Fruit fly (Drosophila melanogaster) whole organism, embryonic: Measurements from ENCODE around the gene al.

ENCODE experiments used
- ATbp ChIP-seq: fragments of 200-800 bp; sonication (Bioruptor generic); optimal IDR thresholded peaks from 2 replicates; lab custom pipeline; 2017; ENCODE audit warnings: missing biosample characterization, mild to moderate bottlenecking, missing genetic modification characterization, missing genetic modification reagents
- CG10321 ChIP-seq: fragments of 200-800 bp; sonication (Bioruptor generic); IDR thresholded peaks from 2 replicates; pipeline ENCODE4 v1.3.6; 2022; ENCODE audit warnings: missing biosample characterization, missing genetic modification characterization
- CG11093 ChIP-seq: fragments of 200-800 bp; sonication (Bioruptor generic); IDR thresholded peaks from 3 replicates; pipeline ENCODE4 v1.3.6; 2022; ENCODE audit warnings: missing biosample characterization, missing genetic modification characterization
- CG1647 ChIP-seq: fragments of 200-800 bp; sonication (Bioruptor generic); optimal IDR thresholded peaks from 3 replicates; lab custom pipeline; 2016; ENCODE audit warnings: missing biosample characterization, missing genetic modification characterization
- CG17186 ChIP-seq: fragments of 200-800 bp; sonication (Bioruptor generic); optimal IDR thresholded peaks from 3 replicates; lab custom pipeline; 2017; ENCODE audit warnings: missing biosample characterization, missing genetic modification reagents, missing genetic modification characterization
- CG17385 ChIP-seq: fragments of 200-800 bp; sonication (Bioruptor generic); optimal IDR thresholded peaks from 3 replicates; lab custom pipeline; 2018; ENCODE audit warnings: missing biosample characterization, mild to moderate bottlenecking, missing genetic modification characterization
- CG1832 ChIP-seq: fragments of 200-800 bp; sonication (Bioruptor generic); optimal IDR thresholded peaks from 2 replicates; lab custom pipeline; 2017; ENCODE audit warnings: missing biosample characterization, mild to moderate bottlenecking, missing genetic modification characterization, inconsistent platforms
- CG31365 ChIP-seq: fragments of 200-800 bp; sonication (Bioruptor generic); optimal IDR thresholded peaks from 2 replicates; lab custom pipeline; 2018; ENCODE audit warnings: missing biosample characterization, mild to moderate bottlenecking, missing genetic modification characterization
- CG32532 ChIP-seq: fragments of 200-800 bp; sonication (Bioruptor generic); IDR thresholded peaks from 2 replicates; pipeline ENCODE4 v1.3.6; 2022; ENCODE audit warnings: missing biosample characterization, missing genetic modification characterization
- CG6654 ChIP-seq: fragments of 200-800 bp; sonication (Bioruptor generic); optimal IDR thresholded peaks from 2 replicates; lab custom pipeline; 2017; ENCODE audit warnings: missing biosample characterization, mild to moderate bottlenecking, missing genetic modification characterization
- CG6683 ChIP-seq: fragments of 200-800 bp; sonication (Bioruptor generic); optimal IDR thresholded peaks from 2 replicates; lab custom pipeline; 2017; ENCODE audit warnings: missing biosample characterization, mild to moderate bottlenecking, missing genetic modification characterization, missing genetic modification reagents
- CG6813 ChIP-seq: fragments of 200-800 bp; sonication (Bioruptor generic); optimal IDR thresholded peaks from 2 replicates; lab custom pipeline; 2017; ENCODE audit warnings: missing biosample characterization, missing genetic modification characterization, mild to moderate bottlenecking, moderate library complexity, missing genetic modification reagents
- CG7987 ChIP-seq: fragments of 200-800 bp; sonication (Bioruptor generic); optimal IDR thresholded peaks from 2 replicates; lab custom pipeline; 2018; ENCODE audit warnings: missing biosample characterization, mild to moderate bottlenecking, missing genetic modification characterization, moderate library complexity
- CG8359 ChIP-seq: fragments of 200-800 bp; sonication (Bioruptor generic); optimal IDR thresholded peaks from 2 replicates; lab custom pipeline; 2017; ENCODE audit warnings: missing biosample characterization, mild to moderate bottlenecking, missing genetic modification characterization, borderline replicate concordance
- CG8765 ChIP-seq: fragments of 200-800 bp; sonication (Bioruptor generic); IDR thresholded peaks from 2 replicates; pipeline ENCODE4 v1.3.6; 2022; ENCODE audit warnings: missing biosample characterization, missing genetic modification characterization
- Chrac-16 ChIP-seq: fragments of 200-800 bp; sonication (Bioruptor generic); optimal IDR thresholded peaks from 3 replicates; lab custom pipeline; 2016; ENCODE audit warnings: missing biosample characterization, missing genetic modification characterization
- Dip2 ChIP-seq: fragments of 200-800 bp; sonication (Bioruptor generic); IDR thresholded peaks from 2 replicates; pipeline ENCODE4 v1.3.6; 2022; ENCODE audit warnings: missing biosample characterization, missing genetic modification characterization
- Dll ChIP-seq: fragments of 200-800 bp; sonication (Bioruptor generic); IDR thresholded peaks from 4 replicates; pipeline ENCODE4 v1.3.6; 2022; ENCODE audit warnings: missing biosample characterization, missing genetic modification characterization; ENCODE audit not compliant: partially characterized antibody
- Fer2 ChIP-seq: fragments of 200-800 bp; sonication (Bioruptor generic); optimal IDR thresholded peaks from 2 replicates; lab custom pipeline; 2018; ENCODE audit warnings: missing biosample characterization, mild to moderate bottlenecking, missing genetic modification characterization, moderate library complexity
- Fer3 ChIP-seq: fragments of 200-800 bp; sonication (Bioruptor generic); optimal IDR thresholded peaks from 2 replicates; lab custom pipeline; 2018; ENCODE audit warnings: missing biosample characterization, mild to moderate bottlenecking, missing genetic modification characterization, moderate library complexity
- HLH54F ChIP-seq: fragments of 200-800 bp; sonication (Bioruptor generic); optimal IDR thresholded peaks from 3 replicates; lab custom pipeline; 2016; ENCODE audit warnings: missing biosample characterization, missing genetic modification characterization
- HmgZ ChIP-seq: fragments of 200-800 bp; sonication (Bioruptor generic); optimal IDR thresholded peaks from 2 replicates; lab custom pipeline; 2018; ENCODE audit warnings: missing biosample characterization, mild to moderate bottlenecking, missing genetic modification characterization
- MBD-R2 ChIP-seq: fragments of 200-800 bp; sonication (Bioruptor generic); IDR thresholded peaks from 2 replicates; pipeline ENCODE4 v1.3.6; 2022; ENCODE audit warnings: missing biosample characterization, missing genetic modification characterization
- NfI ChIP-seq: fragments of 200-800 bp; sonication (Bioruptor generic); optimal IDR thresholded peaks from 3 replicates; lab custom pipeline; 2018; ENCODE audit warnings: missing biosample characterization, mild to moderate bottlenecking, missing genetic modification characterization, moderate library complexity
- Optix ChIP-seq: fragments of 200-800 bp; sonication (Bioruptor generic); IDR thresholded peaks from 3 replicates; pipeline ENCODE4 v1.3.6; 2022; ENCODE audit warnings: missing biosample characterization, missing genetic modification characterization
- TFAM ChIP-seq: fragments of 200-800 bp; sonication (Bioruptor generic); optimal IDR thresholded peaks from 2 replicates; lab custom pipeline; 2017; ENCODE audit warnings: missing biosample characterization, missing genetic modification characterization, inconsistent platforms
- abd-A ChIP-seq: fragments of 200-800 bp; sonication (Bioruptor generic); optimal IDR thresholded peaks from 3 replicates; lab custom pipeline; 2019; ENCODE audit warnings: missing biosample characterization, mild to moderate bottlenecking, missing genetic modification characterization, moderate library complexity
- ac ChIP-seq: fragments of 200-800 bp; sonication (Bioruptor generic); optimal IDR thresholded peaks from 3 replicates; lab custom pipeline; 2017; ENCODE audit warnings: missing biosample characterization, mild to moderate bottlenecking, missing genetic modification characterization
- amos ChIP-seq: fragments of 200-800 bp; sonication (Bioruptor generic); IDR thresholded peaks from 2 replicates; pipeline ENCODE4 v1.3.6; 2022; ENCODE audit warnings: missing biosample characterization, missing genetic modification characterization; ENCODE audit not compliant: partially characterized antibody
- ato ChIP-seq: fragments of 200-800 bp; sonication (Bioruptor generic); IDR thresholded peaks from 2 replicates; pipeline ENCODE4 v1.3.6; 2022; ENCODE audit warnings: missing biosample characterization, missing genetic modification characterization; ENCODE audit not compliant: partially characterized antibody
- cad ChIP-seq: fragments of >200 bp; optimal IDR thresholded peaks from 2 replicates; lab custom pipeline; 2017; ENCODE audit warnings: missing biosample characterization, missing genetic modification characterization
- corto ChIP-seq: fragments of 200-800 bp; sonication (Bioruptor generic); optimal IDR thresholded peaks from 2 replicates; lab custom pipeline; 2016; ENCODE audit warnings: missing biosample characterization, mild to moderate bottlenecking, missing genetic modification characterization, moderate library complexity
- da ChIP-seq: fragments of 200-800 bp; sonication (Bioruptor generic); optimal IDR thresholded peaks from 2 replicates; lab custom pipeline; 2016; ENCODE audit warnings: missing biosample characterization, missing genetic modification characterization
- danr ChIP-seq: fragments of 200-800 bp; sonication (Bioruptor generic); IDR thresholded peaks from 2 replicates; pipeline ENCODE4 v1.3.6; 2022; ENCODE audit warnings: missing biosample characterization, missing genetic modification characterization
- dmrt11E ChIP-seq: fragments of 200-800 bp; sonication (Bioruptor generic); optimal IDR thresholded peaks from 3 replicates; lab custom pipeline; 2018; ENCODE audit warnings: missing biosample characterization, mild to moderate bottlenecking, missing genetic modification characterization, moderate library complexity
- dysf ChIP-seq: fragments of 200-800 bp; sonication (Bioruptor generic); IDR thresholded peaks from 3 replicates; pipeline ENCODE4 v1.3.6; 2022; ENCODE audit warnings: missing biosample characterization, missing genetic modification characterization
- emc ChIP-seq: fragments of 200-800 bp; sonication (Bioruptor generic); optimal IDR thresholded peaks from 2 replicates; lab custom pipeline; 2016; ENCODE audit warnings: missing biosample characterization, missing genetic modification characterization
- en ChIP-seq: fragments of 200-800 bp; sonication (Bioruptor generic); optimal IDR thresholded peaks from 2 replicates; lab custom pipeline; 2016; ENCODE audit warnings: missing biosample characterization, missing genetic modification characterization
- grau ChIP-seq: fragments of 200-800 bp; optimal IDR thresholded peaks from 3 replicates; lab custom pipeline; 2019; ENCODE audit warnings: missing biosample characterization, mild to moderate bottlenecking, missing genetic modification characterization, moderate library complexity
- grn ChIP-seq: fragments of 200-800 bp; sonication (Bioruptor generic); optimal IDR thresholded peaks from 3 replicates; lab custom pipeline; 2017; ENCODE audit warnings: missing biosample characterization, missing genetic modification characterization
- jing ChIP-seq: fragments of 200-800 bp; sonication (Bioruptor generic); optimal IDR thresholded peaks from 2 replicates; lab custom pipeline; 2018; ENCODE audit warnings: missing biosample characterization, mild to moderate bottlenecking, missing genetic modification characterization
- ken ChIP-seq: fragments of 200-800 bp; sonication (Bioruptor generic); IDR thresholded peaks from 3 replicates; pipeline ENCODE4 v1.3.6; 2022; ENCODE audit warnings: missing biosample characterization, missing genetic modification characterization
- lbe ChIP-seq: fragments of 200-800 bp; sonication (Bioruptor generic); optimal IDR thresholded peaks from 2 replicates; lab custom pipeline; 2016; ENCODE audit warnings: missing biosample characterization, mild to moderate bottlenecking, missing genetic modification characterization
- lilli ChIP-seq: fragments of 200-800 bp; sonication (Bioruptor generic); optimal IDR thresholded peaks from 3 replicates; lab custom pipeline; 2016; ENCODE audit warnings: missing biosample characterization, missing genetic modification characterization
- psq ChIP-seq: fragments of 200-800 bp; sonication (Bioruptor generic); optimal IDR thresholded peaks from 2 replicates; lab custom pipeline; 2017; ENCODE audit warnings: missing biosample characterization, missing genetic modification characterization
- rib ChIP-seq: fragments of 200-800 bp; sonication (Bioruptor generic); IDR thresholded peaks from 2 replicates; pipeline ENCODE4 v1.3.6; 2022; ENCODE audit warnings: missing biosample characterization, missing genetic modification characterization
- row ChIP-seq: fragments of 200-800 bp; sonication (Bioruptor generic); IDR thresholded peaks from 3 replicates; pipeline ENCODE4 v1.3.6; 2022; ENCODE audit warnings: missing biosample characterization, missing genetic modification characterization
- sens ChIP-seq: fragments of 200-800 bp; sonication (Bioruptor generic); peaks from one replicate; lab custom pipeline; 2016; ENCODE audit warnings: missing biosample characterization, missing genetic modification characterization
- slbo ChIP-seq: fragments of 200-800 bp; sonication (Bioruptor generic); IDR thresholded peaks from 2 replicates; pipeline ENCODE4 v1.3.6; 2022; ENCODE audit warnings: missing biosample characterization, missing genetic modification characterization
- slou ChIP-seq: fragments of 200-800 bp; sonication (Bioruptor generic); optimal IDR thresholded peaks from 3 replicates; lab custom pipeline; 2016; ENCODE audit warnings: missing biosample characterization, missing genetic modification characterization
- sob ChIP-seq: fragments of 200-800 bp; sonication (Bioruptor generic); IDR thresholded peaks from 2 replicates; pipeline ENCODE4 v1.3.6; 2022; ENCODE audit warnings: missing biosample characterization, missing genetic modification characterization
- tin ChIP-seq: fragments of 200-800 bp; sonication (Bioruptor generic); optimal IDR thresholded peaks from 3 replicates; lab custom pipeline; 2016; ENCODE audit warnings: missing biosample characterization, missing genetic modification characterization

al gene

DNA sequence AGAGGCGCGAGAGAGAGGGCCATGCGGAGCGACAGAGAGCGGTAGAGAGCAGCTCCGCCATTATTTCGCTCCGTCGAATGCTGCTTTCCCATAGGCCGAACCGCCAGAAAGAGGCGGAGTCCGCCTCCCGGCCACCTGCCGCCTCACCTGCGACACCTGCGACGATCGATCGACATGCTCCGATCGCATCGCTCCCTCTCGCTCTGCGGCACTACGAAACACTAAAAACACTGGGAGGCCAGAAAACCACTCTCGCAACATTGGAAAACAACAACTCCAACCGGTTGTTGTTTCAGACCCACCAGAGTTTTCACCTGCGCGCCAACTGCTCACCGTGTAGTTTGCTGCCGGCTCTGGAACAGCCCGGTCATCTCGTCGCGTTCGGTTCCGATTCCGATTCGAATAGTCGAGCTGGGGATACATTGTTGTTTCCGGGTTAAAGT lies at the start of gene al (continued):
- TF ChIP-seq HmgZ (tag; lab: Kevin White, UChicago) (no peak), CG1832 (GFP tag; lab: Kevin White, UChicago) (peak; percentile 86), CG1647 (GFP tag; lab: Kevin White, UChicago) (no peak), en (no peak), CG32532 (GFP tag; lab: Robert Waterston, UW) (peak; percentile 17; the same call in 1 of the 2 replicates), Fer3 (no peak), danr (no peak), jing (GFP tag; lab: Kevin White, UChicago) (no peak), sob (GFP tag; lab: Robert Waterston, UW) (no peak), cad (no peak), amos (no peak), Optix (GFP tag; lab: Robert Waterston, UW) (no peak), dmrt11E (tag; lab: Kevin White, UChicago) (no peak), CG17385 (GFP tag; lab: Kevin White, UChicago) (no peak), dysf (GFP tag; lab: Robert Waterston, UW) (no peak), CG31365 (tag; lab: Kevin White, UChicago) (no peak), CG17186 (GFP tag; lab: Kevin White, UChicago) (no peak), CG8765 (GFP tag; lab: Robert Waterston, UW) (no peak), Fer2 (tag; lab: Kevin White, UChicago) (no peak), lilli (no peak), CG10321 (GFP tag; lab: Robert Waterston, UW) (peak; percentile 77), CG6813 (GFP tag; lab: Kevin White, UChicago) (no peak), NfI (GFP tag; lab: Kevin White, UChicago) (no peak), ato (no peak), abd-A (tag; lab: Kevin White, UChicago) (peak; percentile 48), CG8359 (no peak), lbe (GFP tag; lab: Kevin White, UChicago) (no peak), Dll (GFP tag; lab: Robert Waterston, UW) (no peak; the same call in 3 of the 4 replicates), tin (GFP tag; lab: Kevin White, UChicago) (no peak), CG11093 (GFP tag; lab: Robert Waterston, UW) (no peak), grn (peak; percentile 61), MBD-R2 (GFP tag; lab: Robert Waterston, UW) (peak; percentile 7; the same call in 1 of the 2 replicates), TFAM (GFP tag; lab: Kevin White, UChicago) (no peak), row (GFP tag; lab: Robert Waterston, UW) (0 out of 3 replicates have a peak, but pooled peaks have one; percentile 14), rib (GFP tag; lab: Robert Waterston, UW) (no peak), ATbp (GFP tag; lab: Kevin White, UChicago) (no peak), HLH54F (GFP tag; lab: Kevin White, UChicago) (no peak), da (peak; percentile 17), corto (no peak), CG6683 (GFP tag; lab: Kevin White, UChicago) (no peak), psq (no peak), grau (tag; lab: Kevin White, UChicago) (no peak), emc (GFP tag; lab: Kevin White, UChicago) (no peak), Chrac-16 (GFP tag; lab: Kevin White, UChicago) (no peak), Dip2 (GFP tag; lab: Robert Waterston, UW) (no peak), slou (GFP tag; lab: Kevin White, UChicago) (no peak), ken (GFP tag; lab: Robert Waterston, UW) (no peak), CG6654 (GFP tag; lab: Kevin White, UChicago) (no peak), slbo (GFP tag; lab: Robert Waterston, UW) (no peak), sens (GFP tag; lab: Kevin White, UChicago) (peak; percentile 12), CG7987 (GFP tag; lab: Kevin White, UChicago) (no peak), ac (GFP tag; lab: Kevin White, UChicago) (peak; percentile 96)
